Fruit fly (Drosophila melanogaster): ENCODE results near the gene tbc.

tbc gene

dm6 chrX:20415444-20415843 lies 33.7 kb upstream of the tbc start, which contains the start of gene Obp19a:
Obp19a (plus strand) TSS chrX:20415744.
- TF ChIP-seq Jra (GFP tag; optimal IDR thresholded peaks at IDR 0.05) (no peak), brk (GFP tag; optimal IDR thresholded peaks at IDR 0.05) (no peak), Vsx2 (GFP tag; optimal IDR thresholded peaks at IDR 0.05; ENCODE audit: partially characterized antibody) (no peak), Abd-B (GFP tag; optimal IDR thresholded peaks at IDR 0.05) (no peak), ey (GFP tag; optimal IDR thresholded peaks at IDR 0.05) (no peak), tai (GFP tag; optimal IDR thresholded peaks at IDR 0.05) (no peak), woc (GFP tag; optimal IDR thresholded peaks at IDR 0.05) (no peak), dl (GFP tag; optimal IDR thresholded peaks at IDR 0.05; ENCODE audit: insufficient read depth in 1 of 2, partially characterized antibody in 2 of 2) (no peak), h (GFP tag; optimal IDR thresholded peaks at IDR 0.05) (no peak), jim (GFP tag; optimal IDR thresholded peaks at IDR 0.05) (no peak), dmrt93B (GFP tag; optimal IDR thresholded peaks at IDR 0.05) (no peak), Mio (GFP tag; optimal IDR thresholded peaks at IDR 0.05) (no peak), GATAd (GFP tag; optimal IDR thresholded peaks at IDR 0.05) (no peak), rgr (GFP tag; optimal IDR thresholded peaks at IDR 0.05) (no peak), HLH106 (tag; optimal IDR thresholded peaks at IDR 0.05) (no peak), OdsH (GFP tag; optimal IDR thresholded peaks at IDR 0.05) (no peak), CG9705 (GFP tag; optimal IDR thresholded peaks at IDR 0.05) (no peak)

DNA sequence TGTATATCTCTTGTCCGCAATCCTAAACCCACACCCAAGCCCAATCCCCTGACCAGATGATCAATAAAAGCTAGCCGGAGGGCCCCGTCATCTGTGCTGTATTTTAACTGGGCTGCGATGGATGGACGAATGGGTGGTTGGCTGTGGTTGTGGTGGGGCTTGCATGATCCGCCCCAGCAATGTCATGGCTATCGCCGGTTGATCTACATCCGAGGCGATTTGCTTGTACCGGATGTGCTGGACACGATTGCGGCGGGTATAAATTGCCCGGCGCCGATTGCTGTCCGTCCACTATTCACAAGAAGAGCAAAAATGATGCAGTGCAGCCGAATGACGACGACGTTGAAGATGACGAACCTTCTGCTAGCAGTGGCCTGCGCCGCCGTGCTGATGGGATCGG lies 32.7 kb upstream of the tbc start, which contains the start of gene Obp19b:
Obp19b (plus strand) TSS at position 301 of the 400 bp plus-strand sequence.
- no peak for TF ChIP-seq Myc (optimal IDR thresholded peaks at IDR 0.05)
- no peak for TF ChIP-seq fru (GFP tag; optimal IDR thresholded peaks at IDR 0.05)
- TF ChIP-seq GATAd (GFP tag; optimal IDR thresholded peaks at IDR 0.05): no peak
- TF ChIP-seq brk (GFP tag; optimal IDR thresholded peaks at IDR 0.05): no peak
- TF ChIP-seq Sp1 (GFP tag; optimal IDR thresholded peaks at IDR 0.05): no peak
- no peak for TF ChIP-seq lola (GFP tag; optimal IDR thresholded peaks at IDR 0.05)
- TF ChIP-seq CG9705 (GFP tag; optimal IDR thresholded peaks at IDR 0.05): no peak
- TF ChIP-seq dl (GFP tag; optimal IDR thresholded peaks at IDR 0.05; ENCODE audit: insufficient read depth in 1 of 2, partially characterized antibody in 2 of 2): no peak
- TF ChIP-seq Jra (GFP tag; optimal IDR thresholded peaks at IDR 0.05): no peak
- no peak for TF ChIP-seq h (GFP tag; optimal IDR thresholded peaks at IDR 0.05)
- TF ChIP-seq dmrt93B (GFP tag; optimal IDR thresholded peaks at IDR 0.05): no peak
- no peak for TF ChIP-seq ey (GFP tag; optimal IDR thresholded peaks at IDR 0.05)
- no peak for TF ChIP-seq sv (GFP tag; optimal IDR thresholded peaks at IDR 0.05)
- no peak for TF ChIP-seq OdsH (GFP tag; optimal IDR thresholded peaks at IDR 0.05)
- TF ChIP-seq psq (GFP tag; optimal IDR thresholded peaks at IDR 0.05): no peak

DNA sequence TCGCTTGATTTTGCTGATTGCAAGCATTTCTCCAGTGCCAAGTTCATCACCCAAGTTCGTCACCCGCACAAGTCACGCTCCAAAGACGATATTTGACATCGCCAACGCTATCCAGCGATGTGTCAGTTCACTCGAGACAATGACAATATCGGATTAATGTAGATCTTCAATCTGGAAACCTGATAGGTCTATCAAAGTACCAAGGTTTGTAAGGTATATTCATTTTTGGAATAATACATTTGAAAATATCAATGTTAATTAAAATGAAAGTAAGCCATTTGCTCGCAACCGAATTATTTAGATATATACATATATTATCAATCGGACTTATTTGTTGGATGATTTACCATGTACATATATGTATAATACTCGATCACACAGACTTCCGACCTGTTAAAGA lies 30.3 kb upstream of the tbc start, which contains the start of gene Obp19c:
Obp19c (minus strand) TSS at position 101 of the 400 bp plus-strand sequence.
- TF ChIP-seq tai (GFP tag; optimal IDR thresholded peaks at IDR 0.05): no peak
- no peak for TF ChIP-seq dmrt93B (GFP tag; optimal IDR thresholded peaks at IDR 0.05)
- TF ChIP-seq Hr78 (GFP tag; optimal IDR thresholded peaks at IDR 0.05): no peak
- no peak for TF ChIP-seq psq (GFP tag; optimal IDR thresholded peaks at IDR 0.05)
- no peak for TF ChIP-seq N (GFP tag; optimal IDR thresholded peaks at IDR 0.05)
- no peak for TF ChIP-seq woc (GFP tag; optimal IDR thresholded peaks at IDR 0.05)

- TF ChIP-seq dmrt93B (GFP tag; optimal IDR thresholded peaks at IDR 0.05) (no peak), dl (GFP tag; optimal IDR thresholded peaks at IDR 0.05; ENCODE audit: insufficient read depth in 1 of 2, partially characterized antibody in 2 of 2) (no peak), br (GFP tag; optimal IDR thresholded peaks at IDR 0.05) (no peak)
Measured at dm6 chrX:20419313-20419712, 29.8 kb upstream of the tbc start, which contains the start of gene Obp19d. Obp19d (plus strand) TSS chrX:20419613.

DNA sequence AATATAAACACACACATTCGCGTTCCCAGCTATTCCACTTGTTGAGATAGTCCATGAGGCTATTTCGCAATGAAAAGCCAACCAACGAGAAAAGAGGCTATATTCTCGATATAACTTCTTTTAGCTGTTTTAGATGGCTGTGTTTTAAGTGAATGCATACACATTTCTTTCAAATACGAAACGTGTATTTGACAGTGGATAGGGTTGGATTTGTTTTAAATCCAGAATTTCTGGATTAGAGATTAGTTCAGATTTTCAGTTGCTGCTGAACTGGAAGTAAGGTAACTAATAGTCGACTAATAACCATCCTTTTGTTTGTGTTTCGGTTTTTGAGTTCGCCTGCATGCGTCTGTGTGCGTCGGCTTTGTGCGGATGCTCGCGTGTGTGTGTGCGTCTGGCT lies 26.0 kb upstream of the tbc start:
- no peak for TF ChIP-seq woc (GFP tag; optimal IDR thresholded peaks at IDR 0.05)
- TF ChIP-seq HLH106 (tag; optimal IDR thresholded peaks at IDR 0.05): no peak
- TF ChIP-seq Dfd (GFP tag; optimal IDR thresholded peaks at IDR 0.05): no peak
- TF ChIP-seq foxo (GFP tag; optimal IDR thresholded peaks at IDR 0.05): no peak
- TF ChIP-seq sage (GFP tag; optimal IDR thresholded peaks at IDR 0.05): no peak
- no peak for TF ChIP-seq Hnf4 (GFP tag; optimal IDR thresholded peaks at IDR 0.05)
- TF ChIP-seq psq (GFP tag; optimal IDR thresholded peaks at IDR 0.05): no peak

DNA sequence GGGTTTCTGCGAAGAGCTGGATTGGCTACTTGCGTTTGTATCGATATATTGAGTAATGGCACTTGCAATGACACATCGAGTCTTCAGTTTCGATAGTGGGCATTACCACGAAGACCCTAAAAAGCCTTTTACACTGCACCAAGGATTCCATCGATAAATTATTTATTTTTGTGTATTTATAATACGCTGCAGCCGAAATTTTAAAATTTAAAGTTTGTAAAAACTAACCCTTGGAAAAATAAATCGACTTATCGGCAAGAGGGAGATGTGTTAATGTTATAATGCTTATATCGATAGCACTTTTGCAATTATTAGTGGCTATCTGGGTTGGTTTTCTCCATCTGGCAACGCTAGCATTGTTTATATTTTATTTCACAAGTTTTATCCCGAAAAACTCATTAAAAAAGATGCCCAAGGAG lies 25.4 kb upstream of the tbc start, which contains the start of the genes Pp4-19C and cactin:
Pp4-19C (minus strand) TSS at position 256 of the 419 bp plus-strand sequence.
cactin (plus strand) TSS at position 323 of the 419 bp plus-strand sequence.
- TF ChIP-seq tai (GFP tag; optimal IDR thresholded peaks at IDR 0.05): no peak
- no peak for TF ChIP-seq sv (GFP tag; optimal IDR thresholded peaks at IDR 0.05)
- no peak for TF ChIP-seq Hnf4 (GFP tag; optimal IDR thresholded peaks at IDR 0.05)
- TF ChIP-seq rgr (GFP tag; optimal IDR thresholded peaks at IDR 0.05): peak; percentile 40
- TF ChIP-seq N (GFP tag; optimal IDR thresholded peaks at IDR 0.05): no peak
- TF ChIP-seq dl (GFP tag; optimal IDR thresholded peaks at IDR 0.05; ENCODE audit: insufficient read depth in 1 of 2, partially characterized antibody in 2 of 2): no peak
- no peak for TF ChIP-seq Hr78 (GFP tag; optimal IDR thresholded peaks at IDR 0.05)
- peak; percentile 47 for TF ChIP-seq h (GFP tag; optimal IDR thresholded peaks at IDR 0.05)
- TF ChIP-seq CrebA (GFP tag; optimal IDR thresholded peaks at IDR 0.05; ENCODE audit: borderline replicate concordance): no peak
- no peak for TF ChIP-seq CG32264 (GFP tag; optimal IDR thresholded peaks at IDR 0.05)
- peak; percentile 40 for TF ChIP-seq ey (GFP tag; optimal IDR thresholded peaks at IDR 0.05)
- no peak for TF ChIP-seq Dif (GFP tag; optimal IDR thresholded peaks at IDR 0.05; ENCODE audit: partially characterized antibody)
- TF ChIP-seq foxo (GFP tag; optimal IDR thresholded peaks at IDR 0.05): peak in 1 of 2 experiments; percentile 36
- no peak for TF ChIP-seq br (GFP tag; optimal IDR thresholded peaks at IDR 0.05)
- TF ChIP-seq fru (GFP tag; optimal IDR thresholded peaks at IDR 0.05): no peak
- TF ChIP-seq psq (GFP tag; optimal IDR thresholded peaks at IDR 0.05): peak; percentile 12
- no peak for TF ChIP-seq Abd-B (GFP tag; optimal IDR thresholded peaks at IDR 0.05)
- TF ChIP-seq pan (optimal IDR thresholded peaks at IDR 0.05): no peak

Measured in whole organism, wandering third instar larva.